Fruit fly (Drosophila melanogaster) whole organism, prepupa: ENCODE data around the gene VhaSFD.

ENCODE experiments used
- Blimp-1 ChIP-seq: fragments of 200-800 bp; sonication (Bioruptor generic); optimal IDR thresholded peaks from 3 replicates; lab custom pipeline; 2017; ENCODE audit warnings: missing biosample characterization, missing genetic modification characterization, mild to moderate bottlenecking, moderate library complexity, missing genetic modification reagents
- CG10631 ChIP-seq: fragments of 200-800 bp; sonication (Bioruptor generic); optimal IDR thresholded peaks from 2 replicates; lab custom pipeline; 2016; ENCODE audit warnings: missing biosample characterization, missing genetic modification characterization
- CG10669 ChIP-seq: fragments of 200-800 bp; sonication (Bioruptor generic); optimal IDR thresholded peaks from 3 replicates; lab custom pipeline; 2018; ENCODE audit warnings: missing biosample characterization, mild to moderate bottlenecking, missing genetic modification characterization, moderate library complexity
- CG11294 ChIP-seq: fragments of 200-800 bp; sonication (Bioruptor generic); IDR thresholded peaks from 2 replicates; pipeline ENCODE4 v1.3.6; 2022; ENCODE audit warnings: missing biosample characterization, missing genetic modification characterization
- CG11902 ChIP-seq: fragments of 200-800 bp; sonication (Bioruptor generic); optimal IDR thresholded peaks from 3 replicates; lab custom pipeline; 2016; ENCODE audit warnings: missing biosample characterization, missing genetic modification characterization
- CG15336 ChIP-seq: fragments of 200-800 bp; sonication (Bioruptor generic); IDR thresholded peaks from 2 replicates; pipeline ENCODE4 v1.3.6; 2022; ENCODE audit warnings: missing biosample characterization, missing genetic modification characterization
- CG16779 ChIP-seq: fragments of 200-800 bp; sonication (Bioruptor generic); optimal IDR thresholded peaks from 3 replicates; lab custom pipeline; 2017; ENCODE audit warnings: missing biosample characterization, mild to moderate bottlenecking, missing genetic modification characterization
- CG3032 ChIP-seq: fragments of 200-800 bp; optimal IDR thresholded peaks from 2 replicates; lab custom pipeline; 2019; ENCODE audit warnings: missing biosample characterization, mild to moderate bottlenecking, missing genetic modification characterization, moderate library complexity
- CG31627 ChIP-seq: fragments of 200-800 bp; sonication (Bioruptor generic); optimal IDR thresholded peaks from 3 replicates; lab custom pipeline; 2016; ENCODE audit warnings: missing biosample characterization, missing genetic modification characterization
- CG32006 ChIP-seq: fragments of 200-800 bp; sonication (Bioruptor generic); optimal IDR thresholded peaks from 3 replicates; lab custom pipeline; 2017; ENCODE audit warnings: missing biosample characterization, mild to moderate bottlenecking, missing genetic modification characterization
- CG34406 ChIP-seq: fragments of 200-800 bp; sonication (Bioruptor generic); optimal IDR thresholded peaks from 3 replicates; lab custom pipeline; 2016; ENCODE audit warnings: missing biosample characterization, missing genetic modification characterization
- CG3919 ChIP-seq: fragments of 200-800 bp; sonication (Bioruptor generic); optimal IDR thresholded peaks from 3 replicates; lab custom pipeline; 2016; ENCODE audit warnings: missing biosample characterization, missing genetic modification characterization
- CG4318 ChIP-seq: fragments of 200-800 bp; sonication (Bioruptor generic); optimal IDR thresholded peaks from 3 replicates; lab custom pipeline; 2017; ENCODE audit warnings: missing biosample characterization, mild to moderate bottlenecking, missing genetic modification characterization
- CG6276 ChIP-seq: fragments of 200-800 bp; sonication (Bioruptor generic); optimal IDR thresholded peaks from 2 replicates; lab custom pipeline; 2017; ENCODE audit warnings: missing biosample characterization, mild to moderate bottlenecking, missing genetic modification characterization
- CG6792 ChIP-seq: fragments of 200-800 bp; sonication (Bioruptor generic); optimal IDR thresholded peaks from 3 replicates; lab custom pipeline; 2016; ENCODE audit warnings: missing biosample characterization, missing genetic modification characterization
- CG6808 ChIP-seq: fragments of 200-800 bp; sonication (Bioruptor generic); optimal IDR thresholded peaks from 3 replicates; lab custom pipeline; 2017; ENCODE audit warnings: missing biosample characterization, missing genetic modification characterization, mild to moderate bottlenecking, moderate library complexity, missing genetic modification reagents
- CG6854 ChIP-seq: fragments of 200-800 bp; sonication (Bioruptor generic); optimal IDR thresholded peaks from 2 replicates; lab custom pipeline; 2017; ENCODE audit warnings: missing biosample characterization, mild to moderate bottlenecking, missing genetic modification characterization
- CG7368 ChIP-seq: fragments of 200-800 bp; sonication (Bioruptor generic); optimal IDR thresholded peaks from 3 replicates; lab custom pipeline; 2016; ENCODE audit warnings: missing biosample characterization, missing genetic modification characterization
- CG8319 ChIP-seq: fragments of 200-800 bp; sonication (Bioruptor generic); optimal IDR thresholded peaks from 3 replicates; lab custom pipeline; 2016; ENCODE audit warnings: missing biosample characterization, missing genetic modification characterization
- CG8632 ChIP-seq: fragments of 200-800 bp; sonication (Bioruptor generic); optimal IDR thresholded peaks from 3 replicates; lab custom pipeline; 2016; ENCODE audit warnings: missing biosample characterization, missing genetic modification characterization
- CG9139 ChIP-seq: fragments of 200-800 bp; sonication (Bioruptor generic); optimal IDR thresholded peaks from 3 replicates; lab custom pipeline; 2017; ENCODE audit warnings: missing biosample characterization, mild to moderate bottlenecking, missing genetic modification characterization
- Eip75B ChIP-seq: fragments of 200-800 bp; sonication (Bioruptor generic); optimal IDR thresholded peaks from 3 replicates; lab custom pipeline; 2016; ENCODE audit warnings: missing biosample characterization, missing genetic modification characterization
- Eip78C ChIP-seq: fragments of 200-800 bp; sonication (Bioruptor generic); peaks from one replicate; lab custom pipeline; 2016; ENCODE audit warnings: missing biosample characterization, missing genetic modification characterization
- Ets21C ChIP-seq: fragments of 200-800 bp; sonication (Bioruptor generic); optimal IDR thresholded peaks from 3 replicates; lab custom pipeline; 2016; ENCODE audit warnings: missing biosample characterization, missing genetic modification characterization
- Ets96B ChIP-seq: fragments of 200-800 bp; optimal IDR thresholded peaks from 2 replicates; lab custom pipeline; 2019; ENCODE audit warnings: missing biosample characterization, mild to moderate bottlenecking, missing genetic modification characterization, moderate library complexity
- Gug ChIP-seq: fragments of 200-800 bp; sonication (Bioruptor generic); IDR thresholded peaks from 2 replicates; pipeline ENCODE4 v1.3.6; 2022; ENCODE audit warnings: missing biosample characterization, missing genetic modification characterization
- Hr38 ChIP-seq: sonication (Bioruptor generic); optimal IDR thresholded peaks from 2 replicates; lab custom pipeline; 2016; ENCODE audit warnings: missing biosample characterization, missing genetic modification characterization
- Hr39 ChIP-seq: fragments of 200-800 bp; sonication (Bioruptor generic); optimal IDR thresholded peaks from 2 replicates; lab custom pipeline; 2016; ENCODE audit warnings: missing biosample characterization, missing genetic modification characterization
- Hr4 ChIP-seq: fragments of 200-800 bp; sonication (Bioruptor generic); optimal IDR thresholded peaks from 3 replicates; lab custom pipeline; 2016; ENCODE audit warnings: missing biosample characterization, missing genetic modification characterization
- Met ChIP-seq: fragments of 200-800 bp; sonication (Bioruptor generic); optimal IDR thresholded peaks from 3 replicates; lab custom pipeline; 2016; ENCODE audit warnings: missing biosample characterization, missing genetic modification characterization
- OdsH ChIP-seq: fragments of 200-800 bp; sonication (Bioruptor generic); optimal IDR thresholded peaks from 3 replicates; lab custom pipeline; 2016; ENCODE audit warnings: missing biosample characterization, missing genetic modification characterization
- Smox ChIP-seq: fragments of 200-800 bp; sonication (Bioruptor generic); optimal IDR thresholded peaks from 3 replicates; lab custom pipeline; 2016; ENCODE audit warnings: missing biosample characterization, missing genetic modification characterization
- Sox102F ChIP-seq: fragments of 200-800 bp; sonication (Bioruptor generic); optimal IDR thresholded peaks from 2 replicates; lab custom pipeline; 2016; ENCODE audit warnings: missing biosample characterization, mild to moderate bottlenecking, missing genetic modification characterization
- Sox14 ChIP-seq: fragments of 200-800 bp; sonication (Bioruptor generic); optimal IDR thresholded peaks from 3 replicates; lab custom pipeline; 2016; ENCODE audit warnings: missing biosample characterization, missing genetic modification characterization
- Sox15 ChIP-seq: fragments of 200-800 bp; sonication (Bioruptor generic); optimal IDR thresholded peaks from 3 replicates; lab custom pipeline; 2016; ENCODE audit warnings: missing biosample characterization, missing genetic modification characterization
- achi ChIP-seq: fragments of 200-800 bp; sonication (Bioruptor generic); optimal IDR thresholded peaks from 3 replicates; lab custom pipeline; 2016; ENCODE audit warnings: missing biosample characterization, missing genetic modification characterization
- acj6 ChIP-seq: fragments of 200-800 bp; sonication (Bioruptor generic); optimal IDR thresholded peaks from 3 replicates; lab custom pipeline; 2016; ENCODE audit warnings: missing biosample characterization, missing genetic modification characterization
- cyc ChIP-seq: fragments of 200-800 bp; sonication (Bioruptor generic); optimal IDR thresholded peaks from 3 replicates; lab custom pipeline; 2016; ENCODE audit warnings: missing biosample characterization, missing genetic modification characterization
- dac ChIP-seq: fragments of 200-800 bp; sonication (Bioruptor generic); optimal IDR thresholded peaks from 2 replicates; lab custom pipeline; 2017; ENCODE audit warnings: missing biosample characterization, mild to moderate bottlenecking, missing genetic modification characterization
- eg ChIP-seq: fragments of 200-800 bp; sonication (Bioruptor generic); IDR thresholded peaks from 3 replicates; pipeline ENCODE4 v1.3.6; 2022; ENCODE audit warnings: missing biosample characterization, missing genetic modification characterization
- esn ChIP-seq: fragments of 200-800 bp; sonication (Bioruptor generic); optimal IDR thresholded peaks from 2 replicates; lab custom pipeline; 2016; ENCODE audit warnings: missing biosample characterization, mild to moderate bottlenecking, missing genetic modification characterization, moderate library complexity
- fd59A ChIP-seq: fragments of 200-800 bp; sonication (Bioruptor generic); optimal IDR thresholded peaks from 2 replicates; lab custom pipeline; 2017; ENCODE audit warnings: missing biosample characterization, mild to moderate bottlenecking, missing genetic modification characterization, missing genetic modification reagents
- fd85E ChIP-seq: fragments of 200-800 bp; sonication (Bioruptor generic); optimal IDR thresholded peaks from 3 replicates; lab custom pipeline; 2016; ENCODE audit warnings: missing biosample characterization, missing genetic modification characterization
- fkh ChIP-seq: fragments of 200-800 bp; sonication (Bioruptor generic); optimal IDR thresholded peaks from 3 replicates; lab custom pipeline; 2017; ENCODE audit warnings: missing biosample characterization, mild to moderate bottlenecking, missing genetic modification characterization, moderate library complexity
- lz ChIP-seq: fragments of 200-800 bp; sonication (Bioruptor generic); optimal IDR thresholded peaks from 3 replicates; lab custom pipeline; 2016; ENCODE audit warnings: missing biosample characterization, missing genetic modification characterization
- net ChIP-seq: fragments of 200-800 bp; sonication (Bioruptor generic); optimal IDR thresholded peaks from 3 replicates; lab custom pipeline; 2016; ENCODE audit warnings: missing biosample characterization, missing genetic modification characterization
- pdm3 ChIP-seq: fragments of 200-800 bp; sonication (Bioruptor generic); optimal IDR thresholded peaks from 3 replicates; lab custom pipeline; 2016; ENCODE audit warnings: missing biosample characterization, missing genetic modification characterization
- salr ChIP-seq, 2 experiments: fragments of 200-800 bp; sonication (Bioruptor generic); optimal IDR thresholded peaks; 3 replicates each; lab custom pipeline; 2016 to 2018; ENCODE audit warnings: missing biosample characterization in 2 of 2, missing genetic modification characterization in 2 of 2, mild to moderate bottlenecking in 1 of 2
- ss ChIP-seq, 2 experiments: fragments of 200-800 bp; sonication (Bioruptor generic); optimal IDR thresholded peaks; 2 replicates in 1 of 2; 3 replicates in 1 of 2; lab custom pipeline; 2017 to 2018; ENCODE audit warnings: mild to moderate bottlenecking in 2 of 2, missing biosample characterization in 2 of 2, missing genetic modification characterization in 2 of 2, moderate library complexity in 1 of 2
- svp ChIP-seq: fragments of 200-800 bp; sonication (Bioruptor generic); peaks from one replicate; lab custom pipeline; 2016; ENCODE audit warnings: missing biosample characterization, missing genetic modification characterization
- topi ChIP-seq: fragments of 200-800 bp; sonication (Bioruptor generic); optimal IDR thresholded peaks from 3 replicates; lab custom pipeline; 2016; ENCODE audit warnings: missing biosample characterization, missing genetic modification characterization
- vri ChIP-seq: fragments of 200-800 bp; sonication (Bioruptor generic); optimal IDR thresholded peaks from 3 replicates; lab custom pipeline; 2016; ENCODE audit warnings: missing biosample characterization, mild to moderate bottlenecking, missing genetic modification characterization

Gene VhaSFD

dm6 chr2L:16679817-16680683, 47.6 kb downstream of the VhaSFD start, which contains the start of the genes grp and squ:
Gene grp, plus strand, starts transcription at chr2L:16680054.
Gene squ, plus strand, starts transcription at chr2L:16680054.
- TF ChIP-seq CG15336 (GFP tag; lab: Robert Waterston, UW) (no peak), Sox15 (no peak), CG6808 (no peak), CG3032 (tag; lab: Kevin White, UChicago) (no peak), CG6276 (GFP tag; lab: Kevin White, UChicago) (no peak), Eip78C (GFP tag; lab: Kevin White, UChicago) (peak; percentile 73), ss (GFP tag; optimal IDR thresholded peaks at IDR 0.05; lab: Kevin White, UChicago) (peak; percentile 41 to 58), Ets21C (no peak), Hr38 (GFP tag; lab: Kevin White, UChicago) (no peak), Eip75B (GFP tag; lab: Kevin White, UChicago) (peak; percentile 9), achi (GFP tag; lab: Kevin White, UChicago) (no peak), Hr4 (GFP tag; lab: Kevin White, UChicago) (no peak), CG7368 (GFP tag; lab: Kevin White, UChicago) (no peak), OdsH (GFP tag; lab: Kevin White, UChicago) (no peak), fd85E (no peak), svp (GFP tag; lab: Kevin White, UChicago) (no peak), Sox14 (GFP tag; lab: Kevin White, UChicago) (peak; percentile 64), vri (GFP tag; lab: Kevin White, UChicago) (no peak), Blimp-1 (GFP tag; lab: Kevin White, UChicago) (no peak), pdm3 (GFP tag; lab: Kevin White, UChicago) (no peak), acj6 (no peak), CG31627 (GFP tag; lab: Kevin White, UChicago) (no peak), Hr39 (no peak), CG8632 (no peak), Met (GFP tag; lab: Kevin White, UChicago) (no peak), esn (GFP tag; lab: Kevin White, UChicago) (peak; percentile 32), Smox (GFP tag; lab: Kevin White, UChicago) (no peak), dac (no peak), CG4318 (GFP tag; lab: Kevin White, UChicago) (no peak), Gug (no peak), cyc (GFP tag; lab: Kevin White, UChicago) (no peak), fkh (GFP tag; lab: Kevin White, UChicago) (peak; percentile 84), CG9139 (peak; percentile 22), salr (GFP tag; optimal IDR thresholded peaks at IDR 0.05; lab: Kevin White, UChicago) (no peak), lz (no peak), CG10669 (no peak), CG11902 (GFP tag; lab: Kevin White, UChicago) (no peak), Ets96B (tag; lab: Kevin White, UChicago) (no peak), CG16779 (no peak), CG11294 (GFP tag; lab: Robert Waterston, UW) (no peak), CG8319 (GFP tag; lab: Kevin White, UChicago) (no peak), CG32006 (no peak), net (GFP tag; lab: Kevin White, UChicago) (no peak), topi (no peak), fd59A (GFP tag; lab: Kevin White, UChicago) (no peak), CG6854 (GFP tag; lab: Kevin White, UChicago) (peak; percentile 63), eg (no peak), CG10631 (GFP tag; lab: Kevin White, UChicago) (no peak), CG3919 (GFP tag; lab: Kevin White, UChicago) (no peak), Sox102F (GFP tag; lab: Kevin White, UChicago) (no peak), CG6792 (GFP tag; lab: Kevin White, UChicago) (no peak), CG34406 (GFP tag; lab: Kevin White, UChicago) (no peak)
